Worm (Caenorhabditis elegans) whole organism, L3 larva: ENCODE measurements around the gene T23E7.6.

ENCODE experiments used
- ztf-11 ChIP-seq: fragments of 150-350 bp; optimal IDR thresholded peaks from 2 replicates; lab custom pipeline; 2014; ENCODE audit warnings: missing biosample characterization, missing genetic modification characterization
- ztf-4 ChIP-seq: fragments of 150-350 bp; optimal IDR thresholded peaks from 2 replicates; lab custom pipeline; 2014; ENCODE audit warnings: missing biosample characterization, missing genetic modification characterization

DNA sequence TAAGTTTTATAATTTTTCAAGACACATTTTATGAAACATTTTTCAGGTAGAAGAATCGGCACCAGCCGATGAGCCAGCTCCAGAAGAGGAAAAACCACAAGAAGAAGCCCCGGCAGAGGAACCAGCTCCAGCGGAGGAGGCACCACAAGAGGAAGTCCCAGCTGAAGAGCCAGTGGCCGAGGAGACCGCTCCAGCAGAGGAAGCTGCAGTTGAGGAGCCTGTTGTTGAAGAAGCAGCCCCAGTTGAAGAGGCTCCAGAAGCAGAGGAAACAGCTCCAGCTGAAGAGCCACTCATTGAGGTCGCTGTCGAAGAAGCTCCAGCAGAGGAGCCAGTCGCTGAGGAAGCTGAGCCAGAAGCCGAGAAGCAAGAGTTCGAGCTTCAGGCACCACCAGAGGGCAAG, 10.3 kb downstream of the T23E7.6 start:
- TF ChIP-seq ztf-11 = no peak
- TF ChIP-seq ztf-4 (tag; lab: Kevin White, UChicago) = no peak
